Fruit fly (Drosophila melanogaster): Measurements from ENCODE around the gene Rhau.

The Rhau gene

dm6 chr2L:20716077-20716476 lies 41.7 kb downstream of the Rhau start (continued):
- TF ChIP-seq CG15601 (tag; optimal IDR thresholded peaks at IDR 0.05) (peak; percentile 52), vnd (GFP tag; IDR thresholded peaks at IDR 0.05; ENCODE audit: partially characterized antibody) (no peak), unpg (GFP tag; optimal IDR thresholded peaks at IDR 0.05) (peak; percentile 17), CG13287 (GFP tag; IDR thresholded peaks at IDR 0.05; ENCODE audit: partially characterized antibody) (peak; percentile 28; the same call in 1 of the 2 replicates), D19B (GFP tag; optimal IDR thresholded peaks at IDR 0.05) (no peak), Oaz (GFP tag; IDR thresholded peaks at IDR 0.05) (no peak), ftz-f1 (GFP tag; optimal IDR thresholded peaks at IDR 0.05) (no peak), Med (GFP tag) (peak; percentile 55), aop (GFP tag; IDR thresholded peaks at IDR 0.05) (no peak), Six4 (GFP tag; optimal IDR thresholded peaks at IDR 0.05) (no peak), Scr (GFP tag; IDR thresholded peaks at IDR 0.05; ENCODE audit: partially characterized antibody) (no peak), CG12744 (GFP tag; optimal IDR thresholded peaks at IDR 0.05) (no peak), CG17568 (GFP tag; optimal IDR thresholded peaks at IDR 0.05) (no peak), eve (GFP tag; optimal IDR thresholded peaks at IDR 0.05) (no peak), CG33557 (GFP tag; optimal IDR thresholded peaks at IDR 0.05) (peak; percentile 92), dmrt99B (tag; optimal IDR thresholded peaks at IDR 0.05) (no peak), esg (GFP tag; conservative IDR thresholded peaks at IDR 0.05) (no peak), CG33213 (GFP tag; optimal IDR thresholded peaks at IDR 0.05) (no peak), CG8765 (GFP tag; IDR thresholded peaks at IDR 0.05) (no peak), CG2129 (GFP tag; IDR thresholded peaks at IDR 0.05; ENCODE audit: partially characterized antibody) (no peak), CG12942 (GFP tag; optimal IDR thresholded peaks at IDR 0.05) (no peak), tgo (GFP tag; IDR thresholded peaks at IDR 0.05) (no peak), CHES-1-like (GFP tag; optimal IDR thresholded peaks at IDR 0.05) (no peak), Nf-YB (GFP tag; optimal IDR thresholded peaks at IDR 0.05) (no peak), prd (optimal IDR thresholded peaks at IDR 0.05) (no peak), prd (GFP tag; IDR thresholded peaks at IDR 0.05) (no peak), pho (GFP tag; optimal IDR thresholded peaks at IDR 0.05) (no peak), CG6254 (GFP tag; optimal IDR thresholded peaks at IDR 0.05) (peak; percentile 41), tll (GFP tag; optimal IDR thresholded peaks at IDR 0.05) (no peak), CG14965 (GFP tag; optimal IDR thresholded peaks at IDR 0.05; ENCODE audit: borderline replicate concordance) (no peak), pum (GFP tag; optimal IDR thresholded peaks at IDR 0.05) (no peak), CG1233 (GFP tag; optimal IDR thresholded peaks at IDR 0.05) (no peak), sc (optimal IDR thresholded peaks at IDR 0.05) (no peak), sc (GFP tag; optimal IDR thresholded peaks at IDR 0.05) (peak; percentile 12), peb (GFP tag; IDR thresholded peaks at IDR 0.05) (no peak), Adf1 (GFP tag; IDR thresholded peaks at IDR 0.05) (peak; percentile 94), CG14050 (GFP tag; IDR thresholded peaks at IDR 0.05) (no peak), kni (GFP tag; optimal IDR thresholded peaks at IDR 0.05) (peak; percentile 83), Optix (GFP tag; IDR thresholded peaks at IDR 0.05) (0 out of 3 replicates have a peak, but pooled peaks have one; percentile 18), CG8944 (GFP tag; optimal IDR thresholded peaks at IDR 0.05) (no peak), schlank (tag; optimal IDR thresholded peaks at IDR 0.05) (no peak), lov (optimal IDR thresholded peaks at IDR 0.05) (no peak), lov (GFP tag; IDR thresholded peaks at IDR 0.05) (peak; percentile 62; the same call in 1 of the 3 replicates), CG16813 (GFP tag; IDR thresholded peaks at IDR 0.05; ENCODE audit: partially characterized antibody) (0 out of 3 replicates have a peak, but pooled peaks have one; percentile 23), CG8089 (GFP tag; optimal IDR thresholded peaks at IDR 0.05) (no peak), CG10979 (tag; optimal IDR thresholded peaks at IDR 0.05) (peak; percentile 44), CG2712 (tag; optimal IDR thresholded peaks at IDR 0.05) (peak; percentile 47), Elba2 (GFP tag; optimal IDR thresholded peaks at IDR 0.05) (no peak), tna (GFP tag; IDR thresholded peaks at IDR 0.05; ENCODE audit: partially characterized antibody) (no peak), Lhr (GFP tag; optimal IDR thresholded peaks at IDR 0.05) (no peak), CG8290 (GFP tag; optimal IDR thresholded peaks at IDR 0.05) (no peak), CG8290 (tag; optimal IDR thresholded peaks at IDR 0.05) (peak; percentile 6 to 86)

All from whole organism, embryonic.